Fruit fly (Drosophila melanogaster) whole organism, prepupa: ENCODE results near the gene CG31636.

Experiments used
- Blimp-1 ChIP-seq: fragments of 200-800 bp; sonication (Bioruptor generic); optimal IDR thresholded peaks from 3 replicates; lab custom pipeline; 2017; ENCODE audit warnings: missing biosample characterization, missing genetic modification characterization, mild to moderate bottlenecking, moderate library complexity, missing genetic modification reagents
- CG11294 ChIP-seq: fragments of 200-800 bp; sonication (Bioruptor generic); IDR thresholded peaks from 2 replicates; pipeline ENCODE4 v1.3.6; 2022; ENCODE audit warnings: missing biosample characterization, missing genetic modification characterization
- CG11762 ChIP-seq: fragments of 200-800 bp; sonication (Bioruptor generic); optimal IDR thresholded peaks from 3 replicates; lab custom pipeline; 2016; ENCODE audit warnings: missing biosample characterization, missing genetic modification characterization; ENCODE audit not compliant: insufficient read depth
- CG15336 ChIP-seq: fragments of 200-800 bp; sonication (Bioruptor generic); IDR thresholded peaks from 2 replicates; pipeline ENCODE4 v1.3.6; 2022; ENCODE audit warnings: missing biosample characterization, missing genetic modification characterization
- CG1621 ChIP-seq: fragments of 200-800 bp; sonication (Bioruptor generic); optimal IDR thresholded peaks from 3 replicates; lab custom pipeline; 2018; ENCODE audit warnings: missing biosample characterization, mild to moderate bottlenecking, missing genetic modification characterization
- CG16779 ChIP-seq: fragments of 200-800 bp; sonication (Bioruptor generic); optimal IDR thresholded peaks from 3 replicates; lab custom pipeline; 2017; ENCODE audit warnings: missing biosample characterization, mild to moderate bottlenecking, missing genetic modification characterization
- CG3032 ChIP-seq: fragments of 200-800 bp; optimal IDR thresholded peaks from 2 replicates; lab custom pipeline; 2019; ENCODE audit warnings: missing biosample characterization, mild to moderate bottlenecking, missing genetic modification characterization, moderate library complexity
- CG31627 ChIP-seq: fragments of 200-800 bp; sonication (Bioruptor generic); optimal IDR thresholded peaks from 3 replicates; lab custom pipeline; 2016; ENCODE audit warnings: missing biosample characterization, missing genetic modification characterization
- CG32006 ChIP-seq: fragments of 200-800 bp; sonication (Bioruptor generic); optimal IDR thresholded peaks from 3 replicates; lab custom pipeline; 2017; ENCODE audit warnings: missing biosample characterization, mild to moderate bottlenecking, missing genetic modification characterization
- CG3919 ChIP-seq: fragments of 200-800 bp; sonication (Bioruptor generic); optimal IDR thresholded peaks from 3 replicates; lab custom pipeline; 2016; ENCODE audit warnings: missing biosample characterization, missing genetic modification characterization
- CG4318 ChIP-seq: fragments of 200-800 bp; sonication (Bioruptor generic); optimal IDR thresholded peaks from 3 replicates; lab custom pipeline; 2017; ENCODE audit warnings: missing biosample characterization, mild to moderate bottlenecking, missing genetic modification characterization
- CG6163 ChIP-seq: fragments of 200-800 bp; sonication (Bioruptor generic); IDR thresholded peaks from 3 replicates; pipeline ENCODE4 v1.3.6; 2022; ENCODE audit warnings: missing biosample characterization, missing genetic modification characterization
- CG6276 ChIP-seq: fragments of 200-800 bp; sonication (Bioruptor generic); optimal IDR thresholded peaks from 2 replicates; lab custom pipeline; 2017; ENCODE audit warnings: missing biosample characterization, mild to moderate bottlenecking, missing genetic modification characterization
- CG6808 ChIP-seq: fragments of 200-800 bp; sonication (Bioruptor generic); optimal IDR thresholded peaks from 3 replicates; lab custom pipeline; 2017; ENCODE audit warnings: missing biosample characterization, missing genetic modification characterization, mild to moderate bottlenecking, moderate library complexity, missing genetic modification reagents
- CG7368 ChIP-seq: fragments of 200-800 bp; sonication (Bioruptor generic); optimal IDR thresholded peaks from 3 replicates; lab custom pipeline; 2016; ENCODE audit warnings: missing biosample characterization, missing genetic modification characterization
- CG8119 ChIP-seq: fragments of 200-800 bp; sonication (Bioruptor generic); IDR thresholded peaks from 3 replicates; pipeline ENCODE4 v1.3.6; 2022; ENCODE audit warnings: missing biosample characterization, missing genetic modification characterization
- CG8632 ChIP-seq: fragments of 200-800 bp; sonication (Bioruptor generic); optimal IDR thresholded peaks from 3 replicates; lab custom pipeline; 2016; ENCODE audit warnings: missing biosample characterization, missing genetic modification characterization
- CG9139 ChIP-seq: fragments of 200-800 bp; sonication (Bioruptor generic); optimal IDR thresholded peaks from 3 replicates; lab custom pipeline; 2017; ENCODE audit warnings: missing biosample characterization, mild to moderate bottlenecking, missing genetic modification characterization
- Eip75B ChIP-seq: fragments of 200-800 bp; sonication (Bioruptor generic); optimal IDR thresholded peaks from 3 replicates; lab custom pipeline; 2016; ENCODE audit warnings: missing biosample characterization, missing genetic modification characterization
- Ets96B ChIP-seq: fragments of 200-800 bp; optimal IDR thresholded peaks from 2 replicates; lab custom pipeline; 2019; ENCODE audit warnings: missing biosample characterization, mild to moderate bottlenecking, missing genetic modification characterization, moderate library complexity
- Hr38 ChIP-seq: sonication (Bioruptor generic); optimal IDR thresholded peaks from 2 replicates; lab custom pipeline; 2016; ENCODE audit warnings: missing biosample characterization, missing genetic modification characterization
- Hr4 ChIP-seq: fragments of 200-800 bp; sonication (Bioruptor generic); optimal IDR thresholded peaks from 3 replicates; lab custom pipeline; 2016; ENCODE audit warnings: missing biosample characterization, missing genetic modification characterization
- Lpt ChIP-seq: fragments of 200-800 bp; sonication (Bioruptor generic); optimal IDR thresholded peaks from 3 replicates; lab custom pipeline; 2016; ENCODE audit warnings: missing biosample characterization, missing genetic modification characterization
- OdsH ChIP-seq: fragments of 200-800 bp; sonication (Bioruptor generic); optimal IDR thresholded peaks from 3 replicates; lab custom pipeline; 2016; ENCODE audit warnings: missing biosample characterization, missing genetic modification characterization
- Smox ChIP-seq: fragments of 200-800 bp; sonication (Bioruptor generic); optimal IDR thresholded peaks from 3 replicates; lab custom pipeline; 2016; ENCODE audit warnings: missing biosample characterization, missing genetic modification characterization
- Sox15 ChIP-seq: fragments of 200-800 bp; sonication (Bioruptor generic); optimal IDR thresholded peaks from 3 replicates; lab custom pipeline; 2016; ENCODE audit warnings: missing biosample characterization, missing genetic modification characterization
- achi ChIP-seq: fragments of 200-800 bp; sonication (Bioruptor generic); optimal IDR thresholded peaks from 3 replicates; lab custom pipeline; 2016; ENCODE audit warnings: missing biosample characterization, missing genetic modification characterization
- acj6 ChIP-seq: fragments of 200-800 bp; sonication (Bioruptor generic); optimal IDR thresholded peaks from 3 replicates; lab custom pipeline; 2016; ENCODE audit warnings: missing biosample characterization, missing genetic modification characterization
- cyc ChIP-seq: fragments of 200-800 bp; sonication (Bioruptor generic); optimal IDR thresholded peaks from 3 replicates; lab custom pipeline; 2016; ENCODE audit warnings: missing biosample characterization, missing genetic modification characterization
- dac ChIP-seq: fragments of 200-800 bp; sonication (Bioruptor generic); optimal IDR thresholded peaks from 2 replicates; lab custom pipeline; 2017; ENCODE audit warnings: missing biosample characterization, mild to moderate bottlenecking, missing genetic modification characterization
- dsx ChIP-seq: fragments of 200-800 bp; optimal IDR thresholded peaks from 3 replicates; lab custom pipeline; 2019; ENCODE audit warnings: missing biosample characterization, mild to moderate bottlenecking, missing genetic modification characterization, moderate library complexity; ENCODE audit not compliant: poor library complexity, severe bottlenecking
- eg ChIP-seq: fragments of 200-800 bp; sonication (Bioruptor generic); IDR thresholded peaks from 3 replicates; pipeline ENCODE4 v1.3.6; 2022; ENCODE audit warnings: missing biosample characterization, missing genetic modification characterization
- esn ChIP-seq: fragments of 200-800 bp; sonication (Bioruptor generic); optimal IDR thresholded peaks from 2 replicates; lab custom pipeline; 2016; ENCODE audit warnings: missing biosample characterization, mild to moderate bottlenecking, missing genetic modification characterization, moderate library complexity
- fd59A ChIP-seq: fragments of 200-800 bp; sonication (Bioruptor generic); optimal IDR thresholded peaks from 2 replicates; lab custom pipeline; 2017; ENCODE audit warnings: missing biosample characterization, mild to moderate bottlenecking, missing genetic modification characterization, missing genetic modification reagents
- fd85E ChIP-seq: fragments of 200-800 bp; sonication (Bioruptor generic); optimal IDR thresholded peaks from 3 replicates; lab custom pipeline; 2016; ENCODE audit warnings: missing biosample characterization, missing genetic modification characterization
- fkh ChIP-seq: fragments of 200-800 bp; sonication (Bioruptor generic); optimal IDR thresholded peaks from 3 replicates; lab custom pipeline; 2017; ENCODE audit warnings: missing biosample characterization, mild to moderate bottlenecking, missing genetic modification characterization, moderate library complexity
- lz ChIP-seq: fragments of 200-800 bp; sonication (Bioruptor generic); optimal IDR thresholded peaks from 3 replicates; lab custom pipeline; 2016; ENCODE audit warnings: missing biosample characterization, missing genetic modification characterization
- spab ChIP-seq: fragments of 200-800 bp; sonication (Bioruptor generic); optimal IDR thresholded peaks from 2 replicates; lab custom pipeline; 2017; ENCODE audit warnings: missing biosample characterization, mild to moderate bottlenecking, missing genetic modification characterization, missing genetic modification reagents
- ss ChIP-seq, 2 experiments: fragments of 200-800 bp; sonication (Bioruptor generic); optimal IDR thresholded peaks; 2 replicates in 1 of 2; 3 replicates in 1 of 2; lab custom pipeline; 2017 to 2018; ENCODE audit warnings: mild to moderate bottlenecking in 2 of 2, missing biosample characterization in 2 of 2, missing genetic modification characterization in 2 of 2, moderate library complexity in 1 of 2
- svp ChIP-seq: fragments of 200-800 bp; sonication (Bioruptor generic); peaks from one replicate; lab custom pipeline; 2016; ENCODE audit warnings: missing biosample characterization, missing genetic modification characterization
- topi ChIP-seq: fragments of 200-800 bp; sonication (Bioruptor generic); optimal IDR thresholded peaks from 3 replicates; lab custom pipeline; 2016; ENCODE audit warnings: missing biosample characterization, missing genetic modification characterization
- vri ChIP-seq: fragments of 200-800 bp; sonication (Bioruptor generic); optimal IDR thresholded peaks from 3 replicates; lab custom pipeline; 2016; ENCODE audit warnings: missing biosample characterization, mild to moderate bottlenecking, missing genetic modification characterization

Gene CG31636

dm6 chr2L:6673211-6674012 is 15.5 kb upstream of the CG31636 start, which contains the start of gene Spn27A (continued):
- TF ChIP-seq vri (GFP tag; lab: Kevin White, UChicago) (peak; percentile 83), CG31627 (GFP tag; lab: Kevin White, UChicago) (peak; percentile 72), cyc (GFP tag; lab: Kevin White, UChicago) (peak; percentile 68), lz (peak; percentile 75), CG9139 (GFP tag; lab: Kevin White, UChicago) (peak; percentile 68), fd59A (peak; percentile 60), OdsH (GFP tag; lab: Kevin White, UChicago) (peak; percentile 81), ss (GFP tag; optimal IDR thresholded peaks at IDR 0.05; lab: Kevin White, UChicago) (no peak), CG32006 (GFP tag; lab: Kevin White, UChicago) (no peak), dsx (GFP tag; lab: Kevin White, UChicago) (no peak), CG3032 (tag; lab: Kevin White, UChicago) (peak; percentile 73), dac (peak; percentile 52), CG11294 (GFP tag; lab: Robert Waterston, UW) (peak; percentile 52; the same call in 1 of the 2 replicates), spab (GFP tag; lab: Kevin White, UChicago) (no peak), Smox (no peak), Ets96B (tag; lab: Kevin White, UChicago) (peak; percentile 76), CG6276 (GFP tag; lab: Kevin White, UChicago) (no peak), fkh (GFP tag; lab: Kevin White, UChicago) (peak; percentile 33), CG8632 (peak; percentile 66), Lpt (no peak), CG15336 (GFP tag; lab: Robert Waterston, UW) (peak; percentile 79), topi (GFP tag; lab: Kevin White, UChicago) (peak; percentile 72), Sox15 (GFP tag; lab: Kevin White, UChicago) (peak; percentile 67)
- TF ChIP-seq, all 60 proteins: peak for 32

dm6 chr2L:6671409-6671808 is 13.5 kb upstream of the CG31636 start:
- TF ChIP-seq Eip75B = no peak
- no peak for TF ChIP-seq dac
- no peak for TF ChIP-seq acj6 (GFP tag; lab: Kevin White, UChicago)
- TF ChIP-seq vri (GFP tag; lab: Kevin White, UChicago) = no peak
- TF ChIP-seq CG8119 (GFP tag; lab: Robert Waterston, UW) = no peak
- TF ChIP-seq svp = peak; percentile 55
- TF ChIP-seq Ets96B (tag; lab: Kevin White, UChicago) = no peak
- TF ChIP-seq fkh (GFP tag; lab: Kevin White, UChicago) = peak; percentile 11
- no peak for TF ChIP-seq dsx (GFP tag; lab: Kevin White, UChicago)
- TF ChIP-seq spab (GFP tag; lab: Kevin White, UChicago) = no peak
- no peak for TF ChIP-seq CG3032 (tag; lab: Kevin White, UChicago)

dm6 chr2L:6667719-6668325 is 9.9 kb upstream of the CG31636 start, which contains the start of gene Galt:
TSS of gene Galt (minus strand) at chr2L:6668033.
- TF ChIP-seq Hr4 (GFP tag; lab: Kevin White, UChicago) (no peak), CG31627 (GFP tag; lab: Kevin White, UChicago) (peak; percentile 8), CG3919 (no peak), cyc (GFP tag; lab: Kevin White, UChicago) (peak; percentile 9), CG11762 (GFP tag; lab: Kevin White, UChicago) (no peak), Hr38 (no peak), esn (peak; percentile 67), CG4318 (GFP tag; lab: Kevin White, UChicago) (no peak), CG1621 (tag; lab: Kevin White, UChicago) (no peak), dsx (GFP tag; lab: Kevin White, UChicago) (no peak), CG3032 (tag; lab: Kevin White, UChicago) (peak; percentile 49), fd85E (GFP tag; lab: Kevin White, UChicago) (no peak), CG6163 (GFP tag; lab: Robert Waterston, UW) (peak; percentile 61; the same call in 2 of the 3 replicates), fd59A (no peak), CG16779 (peak; percentile 37), fkh (GFP tag; lab: Kevin White, UChicago) (peak; percentile 98), Blimp-1 (GFP tag; lab: Kevin White, UChicago) (no peak), CG8632 (peak; percentile 35), CG7368 (GFP tag; lab: Kevin White, UChicago) (no peak), acj6 (GFP tag; lab: Kevin White, UChicago) (peak; percentile 34), CG9139 (GFP tag; lab: Kevin White, UChicago) (no peak), CG6808 (GFP tag; lab: Kevin White, UChicago) (no peak), CG11294 (GFP tag; lab: Robert Waterston, UW) (no peak), eg (no peak; the same call in 2 of the 3 replicates), CG8119 (GFP tag; lab: Robert Waterston, UW) (peak; percentile 23; the same call in 2 of the 3 replicates), achi (GFP tag; lab: Kevin White, UChicago) (peak; percentile 43), CG15336 (GFP tag; lab: Robert Waterston, UW) (no peak)
